Fruit fly (Drosophila melanogaster): ENCODE results near the gene tara.

Gene tara

DNA sequence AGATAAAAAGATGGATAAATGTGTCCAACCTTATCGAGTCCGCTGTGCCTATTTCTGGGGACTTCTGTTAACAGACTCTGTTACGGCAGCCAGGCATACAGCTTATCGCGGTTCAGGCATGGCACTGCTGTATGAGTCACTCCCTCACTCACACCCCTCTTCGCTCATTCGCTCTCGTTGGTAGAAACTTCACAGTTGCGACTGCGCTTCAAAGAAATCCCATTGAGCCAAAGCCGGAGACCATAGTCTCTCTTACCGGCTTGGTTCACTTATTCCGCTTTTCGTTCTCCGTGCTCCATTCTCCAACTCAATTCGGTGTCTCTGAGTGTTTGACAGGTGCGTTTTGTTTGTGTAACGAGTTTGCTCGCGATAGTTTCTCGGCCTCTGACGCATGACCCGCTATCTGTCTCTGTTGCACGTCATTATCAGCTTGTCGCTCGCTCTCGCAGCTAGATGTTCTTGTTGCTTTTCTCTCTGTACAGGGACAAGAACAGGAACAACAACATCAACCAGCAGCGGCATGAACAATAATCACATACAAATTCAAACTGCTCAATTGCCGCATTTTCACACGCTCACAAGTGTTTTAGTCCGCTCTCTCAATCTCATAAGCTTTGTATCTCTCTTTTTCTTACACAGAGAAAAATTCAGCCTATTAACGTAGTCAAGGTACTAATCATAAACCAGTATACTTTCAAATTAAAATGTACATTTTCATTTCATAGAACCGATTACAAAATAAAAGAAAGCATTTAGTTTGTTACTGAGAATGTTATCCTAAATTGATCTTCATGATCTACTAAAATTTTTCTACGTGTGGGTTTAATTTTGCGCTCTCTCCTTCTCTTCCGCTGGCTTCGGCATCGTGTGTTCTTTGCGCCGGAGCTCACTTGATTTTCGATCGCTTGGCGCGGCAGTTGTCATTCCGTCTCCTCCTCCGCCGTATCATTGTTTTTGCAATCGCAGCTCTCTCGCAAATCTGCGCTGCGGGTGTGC is 54.9 kb downstream of the tara start (continued):
- peak; percentile 96 for TF ChIP-seq CG10565 (GFP tag; optimal IDR thresholded peaks at IDR 0.05)
- peak; percentile 99 for TF ChIP-seq Atf-2 (GFP tag; optimal IDR thresholded peaks at IDR 0.05)
- TF ChIP-seq dmrt99B (tag; optimal IDR thresholded peaks at IDR 0.05): peak; percentile 99
- peak; percentile 98 for TF ChIP-seq sens-2 (GFP tag; IDR thresholded peaks at IDR 0.05)
- peak; percentile 99 for TF ChIP-seq NC2α (GFP tag; optimal IDR thresholded peaks at IDR 0.05)
- TF ChIP-seq cg (GFP tag; optimal IDR thresholded peaks at IDR 0.05): peak; percentile 86
- TF ChIP-seq Sry-δ (GFP tag; optimal IDR thresholded peaks at IDR 0.05): peak; percentile 83
- TF ChIP-seq tna (GFP tag; IDR thresholded peaks at IDR 0.05; ENCODE audit: partially characterized antibody): no peak
- peak; percentile 97 for TF ChIP-seq CG30431 (GFP tag; optimal IDR thresholded peaks at IDR 0.05)
- TF ChIP-seq CG11398 (GFP tag; optimal IDR thresholded peaks at IDR 0.05): peak; percentile 99
- peak; percentile 98 for TF ChIP-seq cwo (GFP tag; optimal IDR thresholded peaks at IDR 0.05)
- TF ChIP-seq sisA (GFP tag; IDR thresholded peaks at IDR 0.05): peak; percentile 99
- TF ChIP-seq D19B (GFP tag; optimal IDR thresholded peaks at IDR 0.05): peak; percentile 94
- peak; percentile 100 for TF ChIP-seq CG18262 (tag; optimal IDR thresholded peaks at IDR 0.05)
- peak; percentile 99 for TF ChIP-seq twi (tag; optimal IDR thresholded peaks at IDR 0.05)
- TF ChIP-seq CG15514 (GFP tag; optimal IDR thresholded peaks at IDR 0.05): peak; percentile 94
- TF ChIP-seq dan (GFP tag; IDR thresholded peaks at IDR 0.05): no peak; the same call in 1 of the 2 replicates
- TF ChIP-seq Nf-YA (GFP tag; IDR thresholded peaks at IDR 0.05): peak; percentile 99
- peak; percentile 99 for TF ChIP-seq zen (tag; optimal IDR thresholded peaks at IDR 0.05)
- peak; percentile 100 for TF ChIP-seq PHDP (tag; optimal IDR thresholded peaks at IDR 0.05)
- TF ChIP-seq Stat92E (GFP tag; optimal IDR thresholded peaks at IDR 0.05): peak in 1 of 3 experiments; percentile 100
- no peak for TF ChIP-seq Dfd (GFP tag; optimal IDR thresholded peaks at IDR 0.05)
- TF ChIP-seq CG6854 (GFP tag; optimal IDR thresholded peaks at IDR 0.05): peak; percentile 99
- peak; percentile 96 for TF ChIP-seq tup (GFP tag; optimal IDR thresholded peaks at IDR 0.05)
- peak; percentile 99 for TF ChIP-seq otp (GFP tag; IDR thresholded peaks at IDR 0.05)
- peak; percentile 100 for TF ChIP-seq row (GFP tag; IDR thresholded peaks at IDR 0.05)
- TF ChIP-seq CG8765 (GFP tag; IDR thresholded peaks at IDR 0.05): peak; percentile 99
- TF ChIP-seq Myb (GFP tag; optimal IDR thresholded peaks at IDR 0.05): peak; percentile 94
- peak; percentile 99 for TF ChIP-seq pum (GFP tag; optimal IDR thresholded peaks at IDR 0.05)
- TF ChIP-seq toy (GFP tag; IDR thresholded peaks at IDR 0.05): peak; percentile 98
- peak; percentile 99 for TF ChIP-seq CG5245 (GFP tag; optimal IDR thresholded peaks at IDR 0.05)
- peak; percentile 99 for TF ChIP-seq odd (GFP tag; optimal IDR thresholded peaks at IDR 0.05)
- TF ChIP-seq CG4707 (GFP tag; optimal IDR thresholded peaks at IDR 0.05): peak; percentile 97
- peak; percentile 72 for TF ChIP-seq CTCF (GFP tag; optimal IDR thresholded peaks at IDR 0.05)
- peak; percentile 98 for TF ChIP-seq CG9932 (GFP tag; IDR thresholded peaks at IDR 0.05)
- TF ChIP-seq MBD-R2 (GFP tag; IDR thresholded peaks at IDR 0.05): peak; percentile 99
- TF ChIP-seq peb (GFP tag; IDR thresholded peaks at IDR 0.05): peak; percentile 99
- peak; percentile 100 for TF ChIP-seq CG17829 (tag; optimal IDR thresholded peaks at IDR 0.05)
- peak; percentile 99 for TF ChIP-seq CG12942 (GFP tag; optimal IDR thresholded peaks at IDR 0.05)
- peak; percentile 98 for TF ChIP-seq CG9876 (GFP tag; optimal IDR thresholded peaks at IDR 0.05)
- no peak for TF ChIP-seq lov (optimal IDR thresholded peaks at IDR 0.05)
- TF ChIP-seq lov (GFP tag; IDR thresholded peaks at IDR 0.05): peak; percentile 99
- peak; percentile 99 for TF ChIP-seq klu (GFP tag; IDR thresholded peaks at IDR 0.05)
- peak; percentile 36 for TF ChIP-seq pfk (GFP tag; optimal IDR thresholded peaks at IDR 0.05)
- peak; percentile 94; the same call in 1 of the 2 replicates for TF ChIP-seq Lim3 (GFP tag; IDR thresholded peaks at IDR 0.05)
- TF ChIP-seq oc (tag; optimal IDR thresholded peaks at IDR 0.05): peak; percentile 100
- peak; percentile 100 for TF ChIP-seq Hr3 (GFP tag; optimal IDR thresholded peaks at IDR 0.05)
- peak; percentile 100 for TF ChIP-seq unpg (GFP tag; optimal IDR thresholded peaks at IDR 0.05)
- TF ChIP-seq wor (GFP tag; IDR thresholded peaks at IDR 0.05): peak; percentile 99
